ENCODE assay signal across 2 worm cellular contexts in genomic region chrV:4684137-4684536, ce11.
TF ChIP-seq lines count a peak whose summit lies in the region.

No protein-coding gene starts in this region.

TF ChIP-seq in whole organism, early embryonic, 17 proteins besides CTCF, POLR2A, EP300 and RAD21:
- no peak for TF ChIP-seq sea-1 (GFP tag; conservative IDR thresholded peaks at IDR 0.05; lab: Robert Waterston, UW)
- TF ChIP-seq ceh-36 (tag; optimal IDR thresholded peaks at IDR 0.05; lab: Kevin White, UChicago), result peak; percentile 73
- TF ChIP-seq ets-7 (tag; optimal IDR thresholded peaks at IDR 0.05; lab: Kevin White, UChicago), result no peak
- no peak for TF ChIP-seq tra-4 (tag; optimal IDR thresholded peaks at IDR 0.05; lab: Kevin White, UChicago)

TF ChIP-seq in whole organism, late embryonic, 69 proteins besides CTCF, POLR2A, EP300 and RAD21:
- TF ChIP-seq dve-1 (tag; optimal IDR thresholded peaks at IDR 0.05; lab: Kevin White, UChicago) (peak; percentile 74), elt-4 (tag; optimal IDR thresholded peaks at IDR 0.05; lab: Kevin White, UChicago) (no peak)
